Worm (Caenorhabditis elegans) whole organism, early embryonic: ENCODE results near the gene Y76B12C.3.

Source experiments
- B0310.2 ChIP-seq: sonication (generic microtip); optimal IDR thresholded peaks from 2 replicates; lab custom pipeline; 2016; ENCODE audit warnings: mild to moderate bottlenecking, missing genetic modification characterization, missing compliant biosample characterization
- F13C5.2 ChIP-seq: sonication (generic microtip); optimal IDR thresholded peaks from 2 replicates; lab custom pipeline; 2017; ENCODE audit warnings: mild to moderate bottlenecking, missing genetic modification characterization, inconsistent platforms, missing compliant biosample characterization
- aly-1 ChIP-seq: sonication (generic microtip); optimal IDR thresholded peaks from 2 replicates; lab custom pipeline; 2016; ENCODE audit warnings: missing genetic modification characterization, missing compliant biosample characterization
- ama-1 ChIP-seq: fragments of 150-350 bp; optimal IDR thresholded peaks from 2 replicates; lab custom pipeline; 2014
- ceh-13 ChIP-seq: fragments of 200-800 bp; sonication (Bioruptor generic); optimal IDR thresholded peaks from 2 replicates; lab custom pipeline; 2018; ENCODE audit warnings: mild to moderate bottlenecking, missing genetic modification characterization, missing compliant biosample characterization
- ceh-36 ChIP-seq: sonication (generic microtip); optimal IDR thresholded peaks from 2 replicates; lab custom pipeline; 2016; ENCODE audit warnings: missing genetic modification characterization, inconsistent platforms, missing compliant biosample characterization
- ets-7 ChIP-seq: sonication (generic microtip); optimal IDR thresholded peaks from 2 replicates; lab custom pipeline; 2016; ENCODE audit warnings: missing genotype, missing genetic modification characterization, missing compliant biosample characterization
- flt-1 ChIP-seq: fragments of 200-800 bp; sonication (Bioruptor generic); IDR thresholded peaks from 2 replicates; pipeline ENCODE4 v1.3.6; 2022; ENCODE audit warnings: missing genetic modification characterization, missing compliant biosample characterization
- hmbx-1 ChIP-seq: sonication (generic microtip); optimal IDR thresholded peaks from 2 replicates; lab custom pipeline; 2016; ENCODE audit warnings: mild to moderate bottlenecking, missing genetic modification characterization, missing compliant biosample characterization
- hmg-4 ChIP-seq: fragments of 200-800 bp; sonication (Bioruptor generic); optimal IDR thresholded peaks from 2 replicates; lab custom pipeline; 2018; ENCODE audit warnings: mild to moderate bottlenecking, missing genetic modification characterization, missing compliant biosample characterization
- hnd-1 ChIP-seq: sonication (generic microtip); optimal IDR thresholded peaks from 2 replicates; lab custom pipeline; 2016; ENCODE audit warnings: missing genetic modification characterization, missing compliant biosample characterization
- pes-1 ChIP-seq: fragments of 200-800 bp; sonication (Bioruptor generic); IDR thresholded peaks from 2 replicates; pipeline ENCODE4 v1.3.6; 2022; ENCODE audit warnings: missing genetic modification reagents, missing genetic modification characterization, missing compliant biosample characterization
- scrt-1 ChIP-seq: fragments of 200-800 bp; sonication (Bioruptor generic); IDR thresholded peaks from 2 replicates; pipeline ENCODE4 v1.3.6; 2022; ENCODE audit warnings: missing genetic modification characterization, missing compliant biosample characterization
- sea-1 ChIP-seq: fragments of 200-800 bp; sonication (Bioruptor generic); conservative IDR thresholded peaks from 2 replicates; pipeline ENCODE4 v1.3.6; 2022; ENCODE audit warnings: missing genetic modification characterization, missing compliant biosample characterization
- tbx-11 ChIP-seq: fragments of 200-800 bp; sonication (Bioruptor generic); IDR thresholded peaks from 2 replicates; pipeline ENCODE4 v1.3.6; 2022; ENCODE audit warnings: missing genetic modification characterization, missing compliant biosample characterization
- tbx-37 ChIP-seq: fragments of 200-800 bp; sonication (Bioruptor generic); conservative IDR thresholded peaks from 2 replicates; pipeline ENCODE4 v1.3.6; 2022; ENCODE audit warnings: missing genetic modification reagents, missing genetic modification characterization, missing compliant biosample characterization
- tra-4 ChIP-seq: sonication (generic microtip); optimal IDR thresholded peaks from 2 replicates; lab custom pipeline; 2017; ENCODE audit warnings: missing genetic modification characterization, missing compliant biosample characterization

Y76B12C.3 gene

ce11 chrIV:1953132-1953629, 20.3 kb upstream of the Y76B12C.3 start, which contains the start of gene F52C12.2:
Gene F52C12.2, plus strand, starts transcription at chrIV:1953579.
- peak; percentile 49 for TF ChIP-seq F13C5.2 (tag; lab: Kevin White, UChicago)
- no peak for TF ChIP-seq aly-1

ce11 chrIV:1956411-1956810, 17.1 kb upstream of the Y76B12C.3 start, which contains the start of gene F52C12.6:
Gene F52C12.6, plus strand, starts transcription at chrIV:1956711.
- no peak for TF ChIP-seq sea-1
- TF ChIP-seq F13C5.2 (tag; lab: Kevin White, UChicago), result no peak
- no peak for TF ChIP-seq flt-1
- no peak for TF ChIP-seq pes-1
- no peak for TF ChIP-seq hnd-1 (tag; lab: Kevin White, UChicago)
- TF ChIP-seq tbx-11, result no peak
- TF ChIP-seq tbx-37 (GFP tag; lab: Robert Waterston, UW), result no peak
- no peak for TF ChIP-seq hmg-4
- no peak for TF ChIP-seq ceh-36 (tag; lab: Kevin White, UChicago)
- no peak for TF ChIP-seq B0310.2 (tag; lab: Kevin White, UChicago)
- no peak for TF ChIP-seq tra-4 (tag; lab: Kevin White, UChicago)
- no peak for TF ChIP-seq aly-1
- no peak for TF ChIP-seq hmbx-1
- no peak for TF ChIP-seq ets-7
- TF ChIP-seq ceh-13 (GFP tag; lab: Kevin White, UChicago), result no peak
- TF ChIP-seq scrt-1 (GFP tag; lab: Robert Waterston, UW), result no peak

- TF ChIP-seq F13C5.2 (tag; lab: Kevin White, UChicago) (no peak), B0310.2 (tag; lab: Kevin White, UChicago) (no peak), ama-1 (lab: Kevin White, UChicago) (no peak), hmbx-1 (no peak), sea-1 (no peak), scrt-1 (GFP tag; lab: Robert Waterston, UW) (no peak), tbx-37 (GFP tag; lab: Robert Waterston, UW) (no peak), ets-7 (no peak), pes-1 (no peak), ceh-36 (tag; lab: Kevin White, UChicago) (no peak), aly-1 (no peak), flt-1 (no peak), tbx-11 (no peak), tra-4 (tag; lab: Kevin White, UChicago) (no peak), hnd-1 (tag; lab: Kevin White, UChicago) (no peak), ceh-13 (GFP tag; lab: Kevin White, UChicago) (no peak), hmg-4 (no peak)
Measured at ce11 chrIV:1959554-1959953, 14.0 kb upstream of the Y76B12C.3 start, which contains the start of gene tdpo-1. Gene tdpo-1, plus strand, starts transcription at chrIV:1959854.

ce11 chrIV:1963247-1963646, 10.3 kb upstream of the Y76B12C.3 start, which contains the start of gene ulp-3:
Gene ulp-3, plus strand, starts transcription at chrIV:1963634.
- TF ChIP-seq tra-4 (tag; lab: Kevin White, UChicago), result no peak
- no peak for TF ChIP-seq F13C5.2 (tag; lab: Kevin White, UChicago)

- TF ChIP-seq aly-1 (no peak), tbx-37 (GFP tag; lab: Robert Waterston, UW) (no peak), F13C5.2 (tag; lab: Kevin White, UChicago) (no peak), hmg-4 (no peak), ama-1 (lab: Kevin White, UChicago) (no peak), tbx-11 (no peak), sea-1 (no peak), flt-1 (no peak), hmbx-1 (no peak), tra-4 (tag; lab: Kevin White, UChicago) (no peak), pes-1 (no peak), B0310.2 (tag; lab: Kevin White, UChicago) (no peak), ceh-36 (tag; lab: Kevin White, UChicago) (no peak), ceh-13 (GFP tag; lab: Kevin White, UChicago) (no peak), hnd-1 (tag; lab: Kevin White, UChicago) (no peak), scrt-1 (GFP tag; lab: Robert Waterston, UW) (no peak), ets-7 (no peak)
Measured at ce11 chrIV:1964057-1964456, 9.4 kb upstream of the Y76B12C.3 start.

- TF ChIP-seq sea-1, result no peak
- TF ChIP-seq hmg-4, result no peak
- TF ChIP-seq tra-4 (tag; lab: Kevin White, UChicago), result no peak
- no peak for TF ChIP-seq F13C5.2 (tag; lab: Kevin White, UChicago)
- no peak for TF ChIP-seq flt-1
- TF ChIP-seq pes-1, result no peak
- TF ChIP-seq tbx-11, result no peak
- TF ChIP-seq tbx-37 (GFP tag; lab: Robert Waterston, UW), result no peak
- TF ChIP-seq ceh-13 (GFP tag; lab: Kevin White, UChicago), result no peak
- no peak for TF ChIP-seq aly-1
- TF ChIP-seq hnd-1 (tag; lab: Kevin White, UChicago), result no peak
- TF ChIP-seq hmbx-1, result no peak
- no peak for TF ChIP-seq ets-7
- no peak for TF ChIP-seq B0310.2 (tag; lab: Kevin White, UChicago)
- no peak for TF ChIP-seq ceh-36 (tag; lab: Kevin White, UChicago)
Measured at ce11 chrIV:1965135-1965534, 8.4 kb upstream of the Y76B12C.3 start, which contains the start of gene Y48A5A.1. Gene Y48A5A.1, plus strand, starts transcription at chrIV:1965481.

- TF ChIP-seq tbx-11 (no peak), tra-4 (tag; lab: Kevin White, UChicago) (no peak), F13C5.2 (tag; lab: Kevin White, UChicago) (no peak), aly-1 (no peak), hmbx-1 (no peak), scrt-1 (GFP tag; lab: Robert Waterston, UW) (no peak), sea-1 (no peak), B0310.2 (tag; lab: Kevin White, UChicago) (no peak), tbx-37 (GFP tag; lab: Robert Waterston, UW) (no peak), pes-1 (no peak), ceh-13 (GFP tag; lab: Kevin White, UChicago) (no peak), ceh-36 (tag; lab: Kevin White, UChicago) (no peak), hmg-4 (no peak), ama-1 (lab: Kevin White, UChicago) (no peak), hnd-1 (tag; lab: Kevin White, UChicago) (no peak), ets-7 (no peak), flt-1 (no peak)
Measured at ce11 chrIV:1969353-1969752, 4.2 kb upstream of the Y76B12C.3 start, which contains the start of gene Y48A5A.3. Gene Y48A5A.3, plus strand, starts transcription at chrIV:1969737.
